Fruit fly (Drosophila melanogaster): ENCODE results near the gene CG15563.

The CG15563 gene

DNA sequence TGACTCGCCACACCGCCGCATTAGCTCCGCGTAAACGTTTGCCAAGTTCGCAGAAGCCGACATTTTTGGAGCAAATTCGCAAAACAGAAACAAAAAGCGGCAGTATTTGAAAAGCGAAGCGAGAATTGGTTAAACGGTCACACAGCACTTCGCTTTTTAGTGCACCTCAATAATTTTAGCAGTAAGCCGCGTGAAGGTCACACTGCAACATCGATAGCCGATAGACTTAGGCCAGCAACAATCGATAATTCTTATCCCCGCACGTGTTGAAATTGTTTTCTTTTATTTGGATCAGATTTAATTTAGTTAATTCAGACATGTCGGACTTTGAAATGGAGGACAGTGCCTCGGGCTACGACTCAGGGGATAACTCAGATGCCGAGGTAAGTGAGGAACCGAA is 18.9 kb downstream of the CG15563 start, which contains the start of the genes Zwilch and CG1542 (continued):
- TF ChIP-seq Bgb (GFP tag; IDR thresholded peaks at IDR 0.05; ENCODE audit: partially characterized antibody) (peak; percentile 87), sna (GFP tag; IDR thresholded peaks at IDR 0.05; ENCODE audit: partially characterized antibody) (peak; percentile 74), Camta (GFP tag; optimal IDR thresholded peaks at IDR 0.05) (no peak), CG18764 (GFP tag; optimal IDR thresholded peaks at IDR 0.05) (no peak), CG14860 (GFP tag; IDR thresholded peaks at IDR 0.05; ENCODE audit: partially characterized antibody) (peak; percentile 66), gcm (GFP tag; optimal IDR thresholded peaks at IDR 0.05) (no peak), Dp (GFP tag; optimal IDR thresholded peaks at IDR 0.05) (peak; percentile 93), ftz-f1 (GFP tag; optimal IDR thresholded peaks at IDR 0.05) (peak; percentile 6), Pdp1 (GFP tag; optimal IDR thresholded peaks at IDR 0.05) (no peak), CG11504 (tag; optimal IDR thresholded peaks at IDR 0.05) (no peak), phol (tag; optimal IDR thresholded peaks at IDR 0.05) (no peak), CG4424 (GFP tag; optimal IDR thresholded peaks at IDR 0.05) (no peak), inv (GFP tag; IDR thresholded peaks at IDR 0.05; ENCODE audit: partially characterized antibody) (peak; percentile 63), CG17802 (tag; optimal IDR thresholded peaks at IDR 0.05) (no peak), gro (GFP tag; optimal IDR thresholded peaks at IDR 0.05) (no peak), MBD-R2 (GFP tag; IDR thresholded peaks at IDR 0.05) (peak; percentile 91), knrl (GFP tag; IDR thresholded peaks at IDR 0.05; ENCODE audit: partially characterized antibody) (peak; percentile 67), eve (GFP tag; optimal IDR thresholded peaks at IDR 0.05) (no peak), CG8765 (GFP tag; IDR thresholded peaks at IDR 0.05) (no peak), ab (GFP tag; optimal IDR thresholded peaks at IDR 0.05) (no peak), CG10959 (GFP tag; IDR thresholded peaks at IDR 0.05) (no peak), Neu2 (GFP tag; optimal IDR thresholded peaks at IDR 0.05; ENCODE audit: borderline replicate concordance) (no peak), CHES-1-like (GFP tag; optimal IDR thresholded peaks at IDR 0.05) (peak; percentile 9), HLH3B (GFP tag; IDR thresholded peaks at IDR 0.05) (no peak), gsb-n (tag; optimal IDR thresholded peaks at IDR 0.05) (no peak), TFAM (GFP tag; optimal IDR thresholded peaks at IDR 0.05) (no peak), Opbp (GFP tag; IDR thresholded peaks at IDR 0.05; ENCODE audit: partially characterized antibody) (peak; percentile 81), CG5245 (GFP tag; optimal IDR thresholded peaks at IDR 0.05) (no peak), CG4707 (GFP tag; optimal IDR thresholded peaks at IDR 0.05) (no peak), zen (tag; optimal IDR thresholded peaks at IDR 0.05) (no peak), CG9797 (GFP tag; optimal IDR thresholded peaks at IDR 0.05) (peak; percentile 98), chif (GFP tag; optimal IDR thresholded peaks at IDR 0.05) (no peak), CoRest (tag; optimal IDR thresholded peaks at IDR 0.05) (peak; percentile 25), ara (GFP tag; IDR thresholded peaks at IDR 0.05) (no peak), onecut (GFP tag; IDR thresholded peaks at IDR 0.05) (no peak), abd-A (tag; optimal IDR thresholded peaks at IDR 0.05) (no peak), Xrp1 (GFP tag; IDR thresholded peaks at IDR 0.05) (no peak), gce (GFP tag; IDR thresholded peaks at IDR 0.05) (no peak), CG4617 (GFP tag; optimal IDR thresholded peaks at IDR 0.05; ENCODE audit: borderline replicate concordance) (peak; percentile 65), CG2678 (tag; optimal IDR thresholded peaks at IDR 0.05) (no peak), sim (GFP tag; IDR thresholded peaks at IDR 0.05) (no peak), CG17359 (tag; optimal IDR thresholded peaks at IDR 0.05) (no peak), CG14710 (tag; optimal IDR thresholded peaks at IDR 0.05) (peak; percentile 63), z (GFP tag; IDR thresholded peaks at IDR 0.05) (no peak), CG6689 (GFP tag; IDR thresholded peaks at IDR 0.05) (no peak), Scr (GFP tag; IDR thresholded peaks at IDR 0.05; ENCODE audit: partially characterized antibody) (peak; percentile 70), amos (GFP tag; IDR thresholded peaks at IDR 0.05; ENCODE audit: partially characterized antibody) (peak; percentile 79), vfl (GFP tag; optimal IDR thresholded peaks at IDR 0.05) (no peak), CG30403 (GFP tag; optimal IDR thresholded peaks at IDR 0.05) (no peak), Sry-δ (GFP tag; optimal IDR thresholded peaks at IDR 0.05) (peak; percentile 79), chn (GFP tag; optimal IDR thresholded peaks at IDR 0.05) (no peak)

Data from whole organism, embryonic.